Fruit fly (Drosophila melanogaster) whole organism, embryonic: ENCODE results near the gene Naa80.

Source experiments
- C15 ChIP-seq: fragments of 200-800 bp; sonication (Bioruptor generic); IDR thresholded peaks from 3 replicates; pipeline ENCODE4 v1.3.6; 2022; ENCODE audit warnings: missing biosample characterization, missing genetic modification characterization
- CG1024 ChIP-seq: fragments of 200-800 bp; sonication (Bioruptor generic); IDR thresholded peaks from 2 replicates; pipeline ENCODE4 v1.3.6; 2022; ENCODE audit warnings: missing biosample characterization, missing genetic modification characterization
- CG10274 ChIP-seq: fragments of 200-800 bp; sonication (Bioruptor generic); optimal IDR thresholded peaks from 3 replicates; lab custom pipeline; 2017; ENCODE audit warnings: missing biosample characterization, mild to moderate bottlenecking, missing genetic modification characterization
- CG10543 ChIP-seq: fragments of 200-800 bp; sonication (Bioruptor generic); optimal IDR thresholded peaks from 3 replicates; lab custom pipeline; 2017; ENCODE audit warnings: missing biosample characterization, mild to moderate bottlenecking, missing genetic modification characterization, moderate library complexity
- CG11560 ChIP-seq: fragments of 200-800 bp; sonication (Bioruptor generic); IDR thresholded peaks from 3 replicates; pipeline ENCODE4 v1.3.6; 2022; ENCODE audit warnings: missing biosample characterization, missing genetic modification characterization
- CG12155 ChIP-seq: fragments of 200-800 bp; sonication (Bioruptor generic); optimal IDR thresholded peaks from 3 replicates; lab custom pipeline; 2016; ENCODE audit warnings: missing biosample characterization, missing genetic modification characterization
- CG12391 ChIP-seq: fragments of 200-800 bp; sonication (Bioruptor generic); optimal IDR thresholded peaks from 3 replicates; lab custom pipeline; 2018; ENCODE audit warnings: missing biosample characterization, mild to moderate bottlenecking, missing genetic modification characterization, moderate library complexity
- CG12769 ChIP-seq: fragments of 200-800 bp; sonication (Bioruptor generic); optimal IDR thresholded peaks from 2 replicates; lab custom pipeline; 2019; ENCODE audit warnings: missing biosample characterization, mild to moderate bottlenecking, missing genetic modification characterization, moderate library complexity
- CG14441 ChIP-seq: fragments of 200-800 bp; sonication (Bioruptor generic); IDR thresholded peaks from 2 replicates; pipeline ENCODE4 v1.3.6; 2022; ENCODE audit warnings: missing biosample characterization, missing genetic modification characterization
- CG15514 ChIP-seq: fragments of 200-800 bp; sonication (Bioruptor generic); optimal IDR thresholded peaks from 3 replicates; lab custom pipeline; 2017; ENCODE audit warnings: missing biosample characterization, missing genetic modification characterization, mild to moderate bottlenecking, moderate library complexity, missing genetic modification reagents
- CG16779 ChIP-seq: fragments of 200-800 bp; sonication (Bioruptor generic); IDR thresholded peaks from 2 replicates; pipeline ENCODE4 v1.3.6; 2022; ENCODE audit warnings: missing biosample characterization, missing genetic modification characterization
- CG17186 ChIP-seq: fragments of 200-800 bp; sonication (Bioruptor generic); optimal IDR thresholded peaks from 3 replicates; lab custom pipeline; 2017; ENCODE audit warnings: missing biosample characterization, missing genetic modification reagents, missing genetic modification characterization
- CG17802 ChIP-seq: fragments of 200-800 bp; sonication (Bioruptor generic); optimal IDR thresholded peaks from 2 replicates; lab custom pipeline; 2018; ENCODE audit warnings: missing biosample characterization, mild to moderate bottlenecking, missing genetic modification characterization, moderate library complexity
- CG32532 ChIP-seq: fragments of 200-800 bp; sonication (Bioruptor generic); IDR thresholded peaks from 2 replicates; pipeline ENCODE4 v1.3.6; 2022; ENCODE audit warnings: missing biosample characterization, missing genetic modification characterization
- CG32767 ChIP-seq: fragments of 200-800 bp; sonication (Bioruptor generic); IDR thresholded peaks from 2 replicates; pipeline ENCODE4 v1.3.6; 2022; ENCODE audit warnings: missing biosample characterization, missing genetic modification characterization
- CG34376 ChIP-seq: fragments of 200-800 bp; sonication (Bioruptor generic); optimal IDR thresholded peaks from 2 replicates; lab custom pipeline; 2018; ENCODE audit warnings: missing biosample characterization, mild to moderate bottlenecking, missing genetic modification characterization
- CG5245 ChIP-seq: fragments of 200-800 bp; sonication (Bioruptor generic); optimal IDR thresholded peaks from 3 replicates; lab custom pipeline; 2016; ENCODE audit warnings: missing biosample characterization, missing genetic modification characterization
- CG5953 ChIP-seq: fragments of 200-800 bp; sonication (Bioruptor generic); IDR thresholded peaks from 2 replicates; pipeline ENCODE4 v1.3.6; 2022; ENCODE audit warnings: missing biosample characterization, missing genetic modification characterization
- CG6689 ChIP-seq: fragments of 200-800 bp; sonication (Bioruptor generic); IDR thresholded peaks from 2 replicates; pipeline ENCODE4 v1.3.6; 2022; ENCODE audit warnings: missing biosample characterization, missing genetic modification characterization
- D19A ChIP-seq: fragments of 200-800 bp; optimal IDR thresholded peaks from 3 replicates; lab custom pipeline; 2019; ENCODE audit warnings: missing biosample characterization, mild to moderate bottlenecking, missing genetic modification characterization, moderate library complexity
- Dek ChIP-seq: fragments of 200-800 bp; sonication (Bioruptor generic); optimal IDR thresholded peaks from 3 replicates; lab custom pipeline; 2019; ENCODE audit warnings: missing biosample characterization, mild to moderate bottlenecking, missing genetic modification characterization, moderate library complexity
- Dfd ChIP-seq, 2 experiments: fragments of >200 bp; optimal IDR thresholded peaks; 2 replicates each; lab custom pipeline; 2017; ENCODE audit warnings: missing biosample characterization in 2 of 2, missing genetic modification characterization in 2 of 2
- Dll ChIP-seq: fragments of 200-800 bp; sonication (Bioruptor generic); IDR thresholded peaks from 4 replicates; pipeline ENCODE4 v1.3.6; 2022; ENCODE audit warnings: missing biosample characterization, missing genetic modification characterization; ENCODE audit not compliant: partially characterized antibody
- Ets65A ChIP-seq: fragments of 200-800 bp; sonication (Bioruptor generic); peaks from one replicate; lab custom pipeline; 2016; ENCODE audit warnings: missing biosample characterization, missing genetic modification characterization
- Ets97D ChIP-seq: fragments of 200-800 bp; sonication (Bioruptor generic); optimal IDR thresholded peaks from 3 replicates; lab custom pipeline; 2016; ENCODE audit warnings: missing biosample characterization, missing genetic modification characterization
- Fer2 ChIP-seq: fragments of 200-800 bp; sonication (Bioruptor generic); optimal IDR thresholded peaks from 2 replicates; lab custom pipeline; 2018; ENCODE audit warnings: missing biosample characterization, mild to moderate bottlenecking, missing genetic modification characterization, moderate library complexity
- HmgD ChIP-seq: fragments of 200-800 bp; sonication (Bioruptor generic); optimal IDR thresholded peaks from 3 replicates; lab custom pipeline; 2016; ENCODE audit warnings: missing biosample characterization, missing genetic modification characterization
- Hsf ChIP-seq: fragments of 200-800 bp; sonication (Bioruptor generic); optimal IDR thresholded peaks from 3 replicates; lab custom pipeline; 2016; ENCODE audit warnings: missing biosample characterization, missing genetic modification characterization
- Jarid2 ChIP-seq: fragments of 200-800 bp; sonication (Bioruptor generic); optimal IDR thresholded peaks from 3 replicates; lab custom pipeline; 2017; ENCODE audit warnings: mild to moderate bottlenecking, missing biosample characterization, missing genetic modification reagents, missing genetic modification characterization
- NfI ChIP-seq: fragments of 200-800 bp; sonication (Bioruptor generic); optimal IDR thresholded peaks from 3 replicates; lab custom pipeline; 2018; ENCODE audit warnings: missing biosample characterization, mild to moderate bottlenecking, missing genetic modification characterization, moderate library complexity
- Ptx1 ChIP-seq: fragments of 200-800 bp; sonication (Bioruptor generic); IDR thresholded peaks from 2 replicates; pipeline ENCODE4 v1.3.6; 2022; ENCODE audit warnings: missing biosample characterization, missing genetic modification characterization
- Rx ChIP-seq: fragments of 200-800 bp; sonication (Bioruptor generic); IDR thresholded peaks from 2 replicates; pipeline ENCODE4 v1.3.6; 2022; ENCODE audit warnings: missing biosample characterization, missing genetic modification characterization
- Scr ChIP-seq: fragments of 200-800 bp; sonication (Bioruptor generic); IDR thresholded peaks from 2 replicates; pipeline ENCODE4 v1.3.6; 2022; ENCODE audit warnings: missing biosample characterization, missing genetic modification characterization; ENCODE audit not compliant: partially characterized antibody
- ac ChIP-seq: fragments of 200-800 bp; sonication (Bioruptor generic); optimal IDR thresholded peaks from 3 replicates; lab custom pipeline; 2017; ENCODE audit warnings: missing biosample characterization, mild to moderate bottlenecking, missing genetic modification characterization
- amos ChIP-seq: fragments of 200-800 bp; sonication (Bioruptor generic); IDR thresholded peaks from 2 replicates; pipeline ENCODE4 v1.3.6; 2022; ENCODE audit warnings: missing biosample characterization, missing genetic modification characterization; ENCODE audit not compliant: partially characterized antibody
- ato ChIP-seq: fragments of 200-800 bp; sonication (Bioruptor generic); IDR thresholded peaks from 2 replicates; pipeline ENCODE4 v1.3.6; 2022; ENCODE audit warnings: missing biosample characterization, missing genetic modification characterization; ENCODE audit not compliant: partially characterized antibody
- bcd ChIP-seq: fragments of 200-800 bp; sonication (Bioruptor generic); optimal IDR thresholded peaks from 2 replicates; lab custom pipeline; 2017; ENCODE audit warnings: missing biosample characterization, mild to moderate bottlenecking, missing genetic modification characterization
- disco-r ChIP-seq: fragments of 200-800 bp; sonication (Bioruptor generic); optimal IDR thresholded peaks from 2 replicates; lab custom pipeline; 2016; ENCODE audit warnings: missing biosample characterization, missing genetic modification characterization
- eyg ChIP-seq: fragments of 200-800 bp; sonication (Bioruptor generic); optimal IDR thresholded peaks from 3 replicates; lab custom pipeline; 2016; ENCODE audit warnings: missing biosample characterization, missing genetic modification characterization
- gfzf ChIP-seq: fragments of 200-800 bp; sonication (Bioruptor generic); optimal IDR thresholded peaks from 2 replicates; lab custom pipeline; 2016; ENCODE audit warnings: missing biosample characterization, mild to moderate bottlenecking, missing genetic modification characterization, moderate library complexity
- gt ChIP-seq: fragments of 200-800 bp; sonication (Bioruptor generic); IDR thresholded peaks from 2 replicates; pipeline ENCODE4 v1.3.6; 2022; ENCODE audit warnings: missing biosample characterization, missing genetic modification characterization
- hbn ChIP-seq: fragments of 200-800 bp; sonication (Bioruptor generic); IDR thresholded peaks from 2 replicates; pipeline ENCODE4 v1.3.6; 2022; ENCODE audit warnings: missing biosample characterization, missing genetic modification characterization; ENCODE audit not compliant: partially characterized antibody
- pb ChIP-seq: fragments of 200-800 bp; sonication (Bioruptor generic); optimal IDR thresholded peaks from 3 replicates; lab custom pipeline; 2016; ENCODE audit warnings: missing biosample characterization, missing genetic modification characterization
- row ChIP-seq: fragments of 200-800 bp; sonication (Bioruptor generic); IDR thresholded peaks from 3 replicates; pipeline ENCODE4 v1.3.6; 2022; ENCODE audit warnings: missing biosample characterization, missing genetic modification characterization
- run ChIP-seq: fragments of 200-800 bp; sonication (Bioruptor generic); optimal IDR thresholded peaks from 3 replicates; lab custom pipeline; 2018; ENCODE audit warnings: missing biosample characterization, mild to moderate bottlenecking, missing genetic modification characterization
- sug ChIP-seq: fragments of 200-800 bp; optimal IDR thresholded peaks from 2 replicates; lab custom pipeline; 2019; ENCODE audit warnings: missing biosample characterization, mild to moderate bottlenecking, missing genetic modification characterization, moderate library complexity
- tio ChIP-seq: fragments of 200-800 bp; sonication (Bioruptor generic); optimal IDR thresholded peaks from 2 replicates; lab custom pipeline; 2017; ENCODE audit warnings: missing biosample characterization, missing genetic modification characterization, inconsistent platforms
- tll ChIP-seq, 2 experiments: fragments of 200-800 bp in 1 of 2; fragments of >200 bp in 1 of 2; sonication (Bioruptor generic) in 1 of 2; optimal IDR thresholded peaks; 2 replicates each; lab custom pipeline; 2017 to 2019; ENCODE audit warnings: missing biosample characterization in 2 of 2, missing genetic modification characterization in 2 of 2, mild to moderate bottlenecking in 1 of 2, moderate library complexity in 1 of 2
- tup ChIP-seq: fragments of 200-800 bp; sonication (Bioruptor generic); optimal IDR thresholded peaks from 2 replicates; lab custom pipeline; 2016; ENCODE audit warnings: missing biosample characterization, mild to moderate bottlenecking, missing genetic modification characterization, moderate library complexity
- zfh1 ChIP-seq: fragments of 200-800 bp; sonication (Bioruptor generic); IDR thresholded peaks from 3 replicates; pipeline ENCODE4 v1.3.6; 2022; ENCODE audit warnings: missing biosample characterization, missing genetic modification characterization

The Naa80 gene

dm6 chr3R:9808946-9809545 lies 41.4 kb downstream of the Naa80 start, which contains the start of gene FBXO11 (continued):
- no peak for TF ChIP-seq C15 (GFP tag; lab: Robert Waterston, UW)
- TF ChIP-seq tio (GFP tag; lab: Kevin White, UChicago): no peak
- TF ChIP-seq eyg (GFP tag; lab: Kevin White, UChicago): no peak
- TF ChIP-seq CG10543 (GFP tag; lab: Kevin White, UChicago): peak; percentile 2
- TF ChIP-seq CG11560: no peak
- TF ChIP-seq sug (tag; lab: Kevin White, UChicago): no peak
- TF ChIP-seq CG6689 (GFP tag; lab: Robert Waterston, UW): no peak
- TF ChIP-seq tup: no peak
- TF ChIP-seq HmgD (GFP tag; lab: Kevin White, UChicago): peak; percentile 75
- no peak for TF ChIP-seq ac (GFP tag; lab: Kevin White, UChicago)
- no peak for TF ChIP-seq CG14441 (GFP tag; lab: Robert Waterston, UW)
- TF ChIP-seq pb (GFP tag; lab: Kevin White, UChicago): no peak
- TF ChIP-seq CG10274 (GFP tag; lab: Kevin White, UChicago): no peak
- TF ChIP-seq amos (GFP tag; lab: Robert Waterston, UW): peak; percentile 36; the same call in 1 of the 2 replicates
- TF ChIP-seq zfh1: no peak
- no peak for TF ChIP-seq Fer2 (tag; lab: Kevin White, UChicago)
- peak; percentile 97 for TF ChIP-seq gfzf (GFP tag; lab: Kevin White, UChicago)
- TF ChIP-seq CG12155 (GFP tag; lab: Kevin White, UChicago): no peak
- TF ChIP-seq CG12769 (tag; lab: Kevin White, UChicago): no peak
- TF ChIP-seq CG17802: no peak
- TF ChIP-seq CG16779 (GFP tag; lab: Robert Waterston, UW): no peak
- TF ChIP-seq CG5953 (GFP tag; lab: Robert Waterston, UW): no peak
- TF ChIP-seq CG15514: peak; percentile 40
- TF ChIP-seq CG32767: no peak
- no peak; the same call in 3 of the 4 replicates for TF ChIP-seq Dll
- no peak for TF ChIP-seq bcd (GFP tag; lab: Kevin White, UChicago)
- no peak for TF ChIP-seq Hsf (GFP tag; lab: Kevin White, UChicago)
- TF ChIP-seq ato: 0 out of 2 replicates have a peak, but pooled peaks have one; percentile 6
- TF ChIP-seq run (tag; lab: Kevin White, UChicago): peak; percentile 47
- TF ChIP-seq CG32532 (GFP tag; lab: Robert Waterston, UW): no peak
- TF ChIP-seq tll (GFP tag; optimal IDR thresholded peaks at IDR 0.05; lab: Kevin White, UChicago): peak in 1 of 2 experiments; percentile 41
- TF ChIP-seq D19A (tag; lab: Kevin White, UChicago): no peak
- TF ChIP-seq Dek (tag; lab: Kevin White, UChicago): no peak
- TF ChIP-seq disco-r: no peak
- TF ChIP-seq Ets65A (GFP tag; lab: Kevin White, UChicago): no peak
- no peak for TF ChIP-seq CG1024 (GFP tag; lab: Robert Waterston, UW)
- no peak for TF ChIP-seq CG34376 (GFP tag; lab: Kevin White, UChicago)
- no peak for TF ChIP-seq Dfd (GFP tag; optimal IDR thresholded peaks at IDR 0.05; lab: Kevin White, UChicago)
- TF ChIP-seq Ptx1 (GFP tag; lab: Robert Waterston, UW): no peak
- no peak for TF ChIP-seq CG5245 (GFP tag; lab: Kevin White, UChicago)
- TF ChIP-seq Scr: peak; percentile 58
- peak; percentile 49 for TF ChIP-seq Ets97D
- TF ChIP-seq Jarid2: peak; percentile 20
- TF ChIP-seq CG12391 (tag; lab: Kevin White, UChicago): peak; percentile 12
- TF ChIP-seq CG17186 (GFP tag; lab: Kevin White, UChicago): no peak
- no peak for TF ChIP-seq gt (GFP tag; lab: Robert Waterston, UW)
- no peak for TF ChIP-seq row (GFP tag; lab: Robert Waterston, UW)
- TF ChIP-seq hbn (GFP tag; lab: Robert Waterston, UW): peak; percentile 62
- no peak for TF ChIP-seq NfI (GFP tag; lab: Kevin White, UChicago)
- no peak for TF ChIP-seq Rx
